Fruit fly (Drosophila melanogaster): ENCODE data around the gene CG14357.

The CG14357 gene

dm6 chr3R:14108158-14108921, 3.6 kb downstream of the CG14357 start, which contains the start of gene CG12402:
TSS of gene CG12402 (minus strand) at chr3R:14108321.
- TF ChIP-seq Ets21C (GFP tag; optimal IDR thresholded peaks at IDR 0.05) (no peak), pdm3 (GFP tag; optimal IDR thresholded peaks at IDR 0.05) (peak; percentile 49), OdsH (GFP tag; optimal IDR thresholded peaks at IDR 0.05) (peak; percentile 6), Sox14 (GFP tag; optimal IDR thresholded peaks at IDR 0.05) (no peak), CG11294 (GFP tag; IDR thresholded peaks at IDR 0.05) (peak; percentile 51), CG8119 (GFP tag; IDR thresholded peaks at IDR 0.05) (peak; percentile 53), CG6808 (GFP tag; optimal IDR thresholded peaks at IDR 0.05) (peak; percentile 30), Hr4 (GFP tag; optimal IDR thresholded peaks at IDR 0.05) (peak; percentile 14), CG1621 (tag; optimal IDR thresholded peaks at IDR 0.05) (no peak), CG6854 (GFP tag; optimal IDR thresholded peaks at IDR 0.05) (no peak), topi (GFP tag; optimal IDR thresholded peaks at IDR 0.05) (no peak), cyc (GFP tag; optimal IDR thresholded peaks at IDR 0.05) (no peak), svp (GFP tag) (no peak), Blimp-1 (GFP tag; optimal IDR thresholded peaks at IDR 0.05) (no peak), CG4318 (GFP tag; optimal IDR thresholded peaks at IDR 0.05) (no peak), fkh (GFP tag; optimal IDR thresholded peaks at IDR 0.05) (peak; percentile 94), fd59A (GFP tag; optimal IDR thresholded peaks at IDR 0.05) (peak; percentile 18), Lpt (GFP tag; optimal IDR thresholded peaks at IDR 0.05) (peak; percentile 14), CG31627 (GFP tag; optimal IDR thresholded peaks at IDR 0.05) (no peak), CG6792 (GFP tag; optimal IDR thresholded peaks at IDR 0.05) (peak; percentile 49), CG32006 (GFP tag; optimal IDR thresholded peaks at IDR 0.05) (peak; percentile 35), Ets96B (tag; optimal IDR thresholded peaks at IDR 0.05) (peak; percentile 6), CG34406 (GFP tag; optimal IDR thresholded peaks at IDR 0.05) (peak; percentile 17), CG11762 (GFP tag; optimal IDR thresholded peaks at IDR 0.05; ENCODE audit: insufficient read depth) (no peak), achi (GFP tag; optimal IDR thresholded peaks at IDR 0.05) (peak; percentile 34), CG6276 (GFP tag; optimal IDR thresholded peaks at IDR 0.05) (peak; percentile 43), CG8632 (GFP tag; optimal IDR thresholded peaks at IDR 0.05) (peak; percentile 38), CG3032 (tag; optimal IDR thresholded peaks at IDR 0.05) (no peak), CG16779 (tag; optimal IDR thresholded peaks at IDR 0.05) (peak; percentile 11), esn (GFP tag; optimal IDR thresholded peaks at IDR 0.05) (no peak), spab (GFP tag; optimal IDR thresholded peaks at IDR 0.05) (peak; percentile 24), dac (GFP tag; optimal IDR thresholded peaks at IDR 0.05) (peak; percentile 35), dsx (GFP tag; optimal IDR thresholded peaks at IDR 0.05; ENCODE audit: poor library complexity, severe bottlenecking) (no peak), CG15336 (GFP tag; IDR thresholded peaks at IDR 0.05) (peak; percentile 60; the same call in 1 of the 2 replicates), salr (GFP tag; optimal IDR thresholded peaks at IDR 0.05) (no peak), Hr38 (GFP tag; optimal IDR thresholded peaks at IDR 0.05) (no peak), lz (GFP tag; optimal IDR thresholded peaks at IDR 0.05) (no peak), Sox15 (GFP tag; optimal IDR thresholded peaks at IDR 0.05) (no peak), CG10631 (GFP tag; optimal IDR thresholded peaks at IDR 0.05) (peak; percentile 37), Eip75B (GFP tag; optimal IDR thresholded peaks at IDR 0.05) (peak; percentile 85), Hr39 (GFP tag; optimal IDR thresholded peaks at IDR 0.05) (peak; percentile 58), eg (GFP tag; IDR thresholded peaks at IDR 0.05) (peak; percentile 69), Eip78C (GFP tag) (peak; percentile 88), CG7368 (GFP tag; optimal IDR thresholded peaks at IDR 0.05) (peak; percentile 23), CG3919 (GFP tag; optimal IDR thresholded peaks at IDR 0.05) (peak; percentile 60), fd85E (GFP tag; optimal IDR thresholded peaks at IDR 0.05) (no peak), acj6 (GFP tag; optimal IDR thresholded peaks at IDR 0.05) (peak; percentile 19), Smox (GFP tag; optimal IDR thresholded peaks at IDR 0.05) (no peak), Met (GFP tag; optimal IDR thresholded peaks at IDR 0.05) (no peak), CG10669 (GFP tag; optimal IDR thresholded peaks at IDR 0.05) (peak; percentile 35), ss (GFP tag; optimal IDR thresholded peaks at IDR 0.05) (peak in 1 of 2 experiments; percentile 35)

Measured in whole organism, prepupa.